Fruit fly (Drosophila melanogaster): Measurements from ENCODE around the gene mldr.

DNA sequence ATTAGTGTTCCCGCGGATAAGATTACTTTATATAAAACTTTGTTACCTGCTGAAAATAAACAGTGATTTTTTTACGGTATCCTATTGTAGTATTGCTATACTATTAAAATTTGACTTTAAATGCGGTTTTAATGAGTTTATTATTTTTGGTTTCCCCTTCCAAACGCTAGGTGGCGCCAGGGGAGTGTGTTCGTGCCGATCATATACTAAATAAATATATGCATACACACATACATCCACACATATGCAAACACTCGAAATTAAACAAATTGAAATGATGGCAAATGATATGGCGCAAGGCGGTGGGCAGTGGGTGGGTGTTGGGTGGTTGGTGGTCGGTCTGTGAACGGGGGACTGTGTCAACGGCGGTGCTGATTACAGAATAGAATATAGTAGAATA lies 37.4 kb upstream of the mldr start:
- no peak for TF ChIP-seq CG8478 (optimal IDR thresholded peaks at IDR 0.05)
- no peak for TF ChIP-seq psq (optimal IDR thresholded peaks at IDR 0.05)
- TF ChIP-seq EcR (GFP tag; optimal IDR thresholded peaks at IDR 0.05): no peak
- no peak for TF ChIP-seq pan (optimal IDR thresholded peaks at IDR 0.05)

Measured in whole organism.